Worm (Caenorhabditis elegans): Measurements from ENCODE around the gene F56D6.21.

- no peak for TF ChIP-seq snpc-4 (GFP tag; optimal IDR thresholded peaks at IDR 0.05)
- no peak for TF ChIP-seq snpc-4 (tag; optimal IDR thresholded peaks at IDR 0.05)
- no peak for TF ChIP-seq cebp-2 (GFP tag; IDR thresholded peaks at IDR 0.05)
- TF ChIP-seq F23B12.7 (tag; optimal IDR thresholded peaks at IDR 0.05; ENCODE audit: insufficient read depth), result no peak
- TF ChIP-seq lir-1 (GFP tag; conservative IDR thresholded peaks at IDR 0.05), result no peak
- no peak for TF ChIP-seq chd-7 (tag; optimal IDR thresholded peaks at IDR 0.05)
- no peak for TF ChIP-seq hsf-1 (GFP tag; IDR thresholded peaks at IDR 0.05)
- no peak for TF ChIP-seq nfya-1 (tag; optimal IDR thresholded peaks at IDR 0.05; ENCODE audit: borderline replicate concordance, insufficient read depth)
- TF ChIP-seq efl-1 (GFP tag; optimal IDR thresholded peaks at IDR 0.05), result no peak
- TF ChIP-seq unc-62 (GFP tag; optimal IDR thresholded peaks at IDR 0.05), result no peak
- no peak for TF ChIP-seq F39B2.1 (GFP tag; IDR thresholded peaks at IDR 0.05)
- no peak for TF ChIP-seq ccch-3 (GFP tag; optimal IDR thresholded peaks at IDR 0.05)
- no peak for TF ChIP-seq cebp-1 (GFP tag; IDR thresholded peaks at IDR 0.05)
- TF ChIP-seq cebp-1 (tag; optimal IDR thresholded peaks at IDR 0.05), result no peak
- no peak for TF ChIP-seq fkh-3 (tag; optimal IDR thresholded peaks at IDR 0.05)
Measured at ce11 chrIV:3856190-3856589, 48.5 kb upstream of the F56D6.21 start.
